Fruit fly (Drosophila melanogaster): ENCODE measurements around the gene CG5087.

Gene CG5087

DNA sequence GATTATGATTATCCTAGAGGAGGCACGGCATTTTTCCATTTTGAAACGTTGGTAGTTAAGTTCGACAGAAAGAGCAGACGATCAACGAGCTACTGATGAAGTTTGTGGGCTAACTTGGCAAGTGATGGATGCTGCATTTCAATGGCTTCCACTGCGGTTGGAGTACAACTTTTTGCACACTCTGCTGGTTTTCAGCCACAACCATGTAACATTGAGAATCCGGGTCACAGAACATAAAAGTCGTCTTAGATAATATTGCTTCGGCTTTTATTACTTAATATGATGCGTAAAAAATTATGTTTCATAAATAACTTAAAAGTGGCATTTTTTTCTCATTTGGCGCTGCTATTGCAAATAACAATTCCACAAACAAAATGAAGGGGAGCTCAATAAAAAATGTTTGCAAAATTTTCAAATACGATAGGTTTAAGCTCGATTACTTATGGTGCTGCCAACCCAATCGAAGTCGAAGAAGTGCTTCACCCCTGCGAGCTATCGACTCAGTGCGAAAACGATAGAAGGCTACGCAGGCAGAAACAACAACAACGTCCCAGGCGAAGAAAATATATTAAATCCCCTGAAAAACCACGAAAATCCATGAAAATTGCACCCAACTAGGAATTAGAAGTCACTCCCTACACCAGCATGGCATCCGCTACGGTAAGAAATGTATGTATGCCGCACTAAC, 31.5 kb upstream of the CG5087 start, which contains the start of the genes CG5653 and CG5021:
TSS of gene CG5653 (minus strand) at position 51 of the 688 bp plus-strand sequence.
TSS of gene CG5021 (plus strand) at position 506 of the 688 bp plus-strand sequence.
- no peak for TF ChIP-seq CG8478 (optimal IDR thresholded peaks at IDR 0.05)
- TF ChIP-seq EcR (GFP tag; optimal IDR thresholded peaks at IDR 0.05): no peak
- no peak for TF ChIP-seq psq (optimal IDR thresholded peaks at IDR 0.05)

dm6 chr3L:8968437-8968836, 29.5 kb upstream of the CG5087 start, which contains the start of gene CG5026:
CG5026 (plus strand) TSS chr3L:8968528.
- no peak for TF ChIP-seq CG8478 (optimal IDR thresholded peaks at IDR 0.05)
- no peak for TF ChIP-seq pan (optimal IDR thresholded peaks at IDR 0.05)
- TF ChIP-seq usp (GFP tag; optimal IDR thresholded peaks at IDR 0.05): no peak
- TF ChIP-seq EcR (GFP tag; optimal IDR thresholded peaks at IDR 0.05): no peak
- TF ChIP-seq Dll (optimal IDR thresholded peaks at IDR 0.05): no peak
- TF ChIP-seq psq (optimal IDR thresholded peaks at IDR 0.05): no peak

DNA sequence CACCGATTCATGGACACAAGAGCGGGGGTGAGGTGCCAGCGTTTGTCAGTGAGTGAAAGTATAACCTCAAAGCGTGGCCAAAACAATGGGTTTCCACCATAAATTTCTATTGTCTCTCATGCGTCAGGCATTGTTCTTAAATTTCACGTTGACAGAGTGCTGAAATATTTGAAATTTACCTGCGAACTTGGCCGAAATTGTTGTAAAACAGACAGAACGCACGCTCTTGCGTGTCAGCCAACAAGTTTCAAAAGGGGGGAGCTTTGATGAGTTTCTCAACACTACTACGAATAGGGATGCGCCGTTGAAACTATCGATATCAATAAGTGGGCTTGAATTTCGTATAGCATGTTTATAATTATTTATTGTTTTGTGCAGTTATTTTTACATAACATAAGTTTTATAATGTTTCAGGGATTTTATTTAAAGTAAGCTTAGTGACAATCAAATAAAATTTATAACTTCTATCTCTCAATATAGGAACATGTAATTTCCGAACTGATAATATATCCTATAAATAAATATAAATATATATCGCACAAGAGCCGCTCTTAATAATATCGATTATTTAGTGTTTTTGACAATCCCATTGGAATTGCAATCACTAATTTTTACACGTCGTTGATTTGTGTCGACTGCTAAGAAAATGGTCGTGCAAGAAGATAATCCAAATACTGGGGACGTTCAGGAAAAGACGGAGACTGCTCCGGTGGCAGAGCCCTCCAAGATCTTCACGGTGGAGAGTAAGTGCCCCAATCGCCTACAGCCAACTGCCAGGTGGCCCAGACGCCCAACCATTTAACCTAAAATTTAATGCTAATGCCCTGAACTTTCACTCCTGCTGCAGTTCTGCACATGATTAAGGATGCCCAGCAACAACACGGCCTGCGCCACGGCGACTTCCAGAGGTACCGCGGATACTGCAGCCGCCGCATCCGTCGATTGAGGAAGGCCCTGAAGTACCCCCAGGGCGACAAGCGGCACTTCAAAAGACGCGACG, 23.2 kb upstream of the CG5087 start, which contains the start of the genes pix and Srp68:
TSS of gene pix (minus strand) at position 288 of the 1,000 bp plus-strand sequence.
TSS of gene Srp68 (plus strand) at position 569 of the 1,000 bp plus-strand sequence.
- no peak for TF ChIP-seq psq (optimal IDR thresholded peaks at IDR 0.05)

DNA sequence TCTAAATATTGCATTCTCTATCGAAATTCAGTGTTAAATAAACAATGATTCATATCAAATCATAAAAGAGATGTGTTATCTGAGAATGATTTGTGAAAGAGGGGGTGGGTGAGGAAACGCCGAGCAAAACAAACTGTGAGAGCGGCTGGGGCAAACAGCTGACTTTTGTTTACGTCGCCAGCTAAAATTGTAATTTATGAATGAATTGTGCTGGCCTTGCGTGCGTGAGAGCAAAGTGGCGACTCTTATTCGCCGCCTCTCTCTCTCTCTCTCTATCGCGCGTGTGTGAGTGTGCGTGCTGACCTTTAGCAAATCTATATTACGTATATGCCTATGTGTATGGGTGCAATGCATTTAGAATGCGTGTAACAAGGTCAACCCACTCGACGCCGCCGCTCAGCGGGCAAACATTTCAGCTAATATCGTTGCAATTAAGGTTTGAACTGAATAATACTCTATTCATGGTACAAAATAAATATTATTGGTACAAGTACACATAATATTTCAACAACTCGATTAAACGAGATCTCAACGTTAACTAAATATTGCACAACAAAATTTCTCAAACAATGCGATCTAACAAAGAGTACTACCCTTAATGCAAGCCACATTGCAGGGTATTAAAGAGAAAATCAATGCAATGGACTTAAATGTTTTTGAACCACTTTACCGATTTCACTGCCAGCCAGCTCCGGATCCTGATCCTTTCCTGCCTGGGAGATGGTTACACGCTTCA, 19.1 kb upstream of the CG5087 start:
- TF ChIP-seq psq (optimal IDR thresholded peaks at IDR 0.05): no peak
- TF ChIP-seq Dll (optimal IDR thresholded peaks at IDR 0.05): peak; percentile 54

dm6 chr3L:8979780-8980179, 18.2 kb upstream of the CG5087 start, which contains the start of gene CG5644:
CG5644 (minus strand) TSS chr3L:8979880.
- TF ChIP-seq EcR (GFP tag; optimal IDR thresholded peaks at IDR 0.05) (no peak), pan (optimal IDR thresholded peaks at IDR 0.05) (no peak), usp (GFP tag; optimal IDR thresholded peaks at IDR 0.05) (no peak), Dll (optimal IDR thresholded peaks at IDR 0.05) (no peak), CG8478 (optimal IDR thresholded peaks at IDR 0.05) (no peak)

DNA sequence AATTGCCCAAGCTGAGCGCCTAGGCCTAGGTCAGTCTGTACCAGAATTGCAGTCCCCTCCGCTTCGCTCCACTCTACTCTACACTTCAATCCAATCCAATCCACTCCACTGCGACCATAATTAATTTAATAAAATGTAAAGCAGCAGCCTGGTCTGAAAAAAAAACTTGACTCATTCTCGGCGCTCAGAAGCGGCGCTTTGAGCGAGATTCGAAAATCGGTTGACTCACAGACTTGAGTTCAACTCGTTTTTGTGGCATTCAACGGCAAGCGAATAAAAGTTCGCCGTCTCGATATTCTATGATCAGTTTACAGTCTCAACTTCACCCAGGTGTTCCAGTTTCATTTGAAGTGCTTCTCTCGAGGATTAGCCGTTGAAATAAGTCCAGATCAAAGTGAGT, 16.5 kb upstream of the CG5087 start, which contains the start of gene CG13314:
TSS of gene CG13314 (plus strand) at position 301 of the 400 bp plus-strand sequence.
- no peak for TF ChIP-seq CG8478 (optimal IDR thresholded peaks at IDR 0.05)
- no peak for TF ChIP-seq EcR (GFP tag; optimal IDR thresholded peaks at IDR 0.05)
- TF ChIP-seq Dll (optimal IDR thresholded peaks at IDR 0.05): no peak
- no peak for TF ChIP-seq pan (optimal IDR thresholded peaks at IDR 0.05)
- TF ChIP-seq usp (GFP tag; optimal IDR thresholded peaks at IDR 0.05): no peak
- TF ChIP-seq psq (optimal IDR thresholded peaks at IDR 0.05): no peak

- TF ChIP-seq EcR (GFP tag; optimal IDR thresholded peaks at IDR 0.05): no peak
- TF ChIP-seq CG8478 (optimal IDR thresholded peaks at IDR 0.05): no peak
- no peak for TF ChIP-seq psq (optimal IDR thresholded peaks at IDR 0.05)
- TF ChIP-seq usp (GFP tag; optimal IDR thresholded peaks at IDR 0.05): no peak
- no peak for TF ChIP-seq pan (optimal IDR thresholded peaks at IDR 0.05)
- TF ChIP-seq Dll (optimal IDR thresholded peaks at IDR 0.05): no peak
These were observed 15.9 kb upstream of the CG5087 start for dm6 chr3L:8982044-8982443.

- TF ChIP-seq EcR (GFP tag; optimal IDR thresholded peaks at IDR 0.05) (no peak), pan (optimal IDR thresholded peaks at IDR 0.05) (no peak), Dll (optimal IDR thresholded peaks at IDR 0.05) (no peak), psq (optimal IDR thresholded peaks at IDR 0.05) (no peak), CG8478 (optimal IDR thresholded peaks at IDR 0.05) (no peak), usp (GFP tag; optimal IDR thresholded peaks at IDR 0.05) (no peak)
These were observed 12.7 kb upstream of the CG5087 start for dm6 chr3L:8985132-8985847.

- TF ChIP-seq usp (GFP tag; optimal IDR thresholded peaks at IDR 0.05) (no peak), psq (optimal IDR thresholded peaks at IDR 0.05) (no peak), Dll (optimal IDR thresholded peaks at IDR 0.05) (no peak), CG8478 (optimal IDR thresholded peaks at IDR 0.05) (no peak), EcR (GFP tag; optimal IDR thresholded peaks at IDR 0.05) (no peak), pan (optimal IDR thresholded peaks at IDR 0.05) (no peak)
These were observed 12.1 kb upstream of the CG5087 start, which contains the start of gene Galk for dm6 chr3L:8985848-8986320. Galk (minus strand) TSS chr3L:8986091.

DNA sequence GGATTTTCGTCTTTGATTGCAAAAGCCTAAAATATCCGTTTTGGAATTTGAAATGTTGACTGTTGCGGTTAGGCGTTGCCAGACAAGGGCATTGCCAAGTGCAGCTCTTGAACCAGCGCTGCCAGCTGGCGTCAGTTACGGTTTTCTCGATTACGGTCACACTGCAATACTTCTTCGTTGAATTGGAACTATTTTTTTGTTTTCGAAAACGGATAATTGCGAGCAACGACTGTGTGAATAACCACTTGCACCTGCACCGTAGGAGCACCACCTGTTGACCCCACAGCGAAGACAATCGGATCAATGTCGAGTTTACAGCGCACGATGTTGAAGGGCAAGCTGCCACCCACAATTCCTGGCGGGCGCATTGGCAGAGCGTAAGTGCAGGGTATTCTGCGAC, 11.4 kb upstream of the CG5087 start, which contains the start of gene CG5068:
TSS of gene CG5068 (plus strand) at position 129 of the 400 bp plus-strand sequence.
- TF ChIP-seq pan (optimal IDR thresholded peaks at IDR 0.05) (no peak), usp (GFP tag; optimal IDR thresholded peaks at IDR 0.05) (no peak), EcR (GFP tag; optimal IDR thresholded peaks at IDR 0.05) (no peak), psq (optimal IDR thresholded peaks at IDR 0.05) (no peak), CG8478 (optimal IDR thresholded peaks at IDR 0.05) (no peak), Dll (optimal IDR thresholded peaks at IDR 0.05) (no peak)

DNA sequence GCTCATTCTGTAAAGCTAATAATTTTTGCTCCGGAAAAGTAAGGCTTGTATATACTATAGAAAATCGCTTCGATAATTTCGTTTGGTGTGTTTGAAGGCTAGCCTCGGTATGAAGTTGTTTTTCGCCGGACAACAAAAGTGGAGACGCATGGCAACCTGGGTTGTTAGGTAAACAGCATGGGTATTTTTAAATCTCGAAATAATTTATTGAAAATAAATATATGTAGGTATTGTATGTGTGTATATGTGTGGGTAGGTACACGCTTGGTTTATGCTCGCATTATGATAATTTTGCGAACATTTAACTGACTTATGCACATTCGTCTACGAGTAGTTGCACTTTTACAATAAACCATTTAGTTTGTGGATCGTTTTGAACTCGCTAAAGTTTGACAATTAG, 7.9 kb upstream of the CG5087 start, which contains the start of gene CG5280:
TSS of gene CG5280 (minus strand) at position 101 of the 400 bp plus-strand sequence.
- no peak for TF ChIP-seq EcR (GFP tag; optimal IDR thresholded peaks at IDR 0.05)

All from whole organism.